Worm (Caenorhabditis elegans): ENCODE results near the gene max-1.

Gene max-1

ce11 chrV:13085917-13086552 lies 34.0 kb downstream of the max-1 start (continued):
- no peak for TF ChIP-seq snpc-1.3 (tag; optimal IDR thresholded peaks at IDR 0.05; ENCODE audit: insufficient read depth)
- no peak for TF ChIP-seq madf-8 (GFP tag; conservative IDR thresholded peaks at IDR 0.05)
- no peak for TF ChIP-seq T26A5.8 (tag; optimal IDR thresholded peaks at IDR 0.05)
- TF ChIP-seq K11D2.4 (GFP tag; IDR thresholded peaks at IDR 0.05), result peak; percentile 25; the same call in 1 of the 2 replicates
- no peak for TF ChIP-seq Y53F4B.3 (GFP tag; IDR thresholded peaks at IDR 0.05)
- TF ChIP-seq mxl-1 (tag; optimal IDR thresholded peaks at IDR 0.05), result no peak
- TF ChIP-seq madf-3 (GFP tag; IDR thresholded peaks at IDR 0.05), result no peak
- no peak for TF ChIP-seq F37B4.10 (GFP tag; IDR thresholded peaks at IDR 0.05)
- TF ChIP-seq Y56A3A.18 (GFP tag; IDR thresholded peaks at IDR 0.05), result no peak
- TF ChIP-seq unc-130 (GFP tag; optimal IDR thresholded peaks at IDR 0.05), result no peak
- no peak for TF ChIP-seq attf-3 (GFP tag; conservative IDR thresholded peaks at IDR 0.05)
- no peak for TF ChIP-seq nfya-1 (tag; optimal IDR thresholded peaks at IDR 0.05; ENCODE audit: borderline replicate concordance, insufficient read depth)
- TF ChIP-seq pha-4 (tag; optimal IDR thresholded peaks at IDR 0.05), result no peak
- no peak for TF ChIP-seq nfyb-1 (GFP tag; IDR thresholded peaks at IDR 0.05)
- TF ChIP-seq ztf-28 (GFP tag; IDR thresholded peaks at IDR 0.05), result no peak
- no peak for TF ChIP-seq ztf-3 (GFP tag; optimal IDR thresholded peaks at IDR 0.05)

- TF ChIP-seq somi-1 (GFP tag; optimal IDR thresholded peaks at IDR 0.05), result peak; percentile 3
- no peak for TF ChIP-seq egl-18 (GFP tag; IDR thresholded peaks at IDR 0.05)
- TF ChIP-seq sptf-2 (GFP tag; optimal IDR thresholded peaks at IDR 0.05), result no peak
- TF ChIP-seq tbx-9 (tag; optimal IDR thresholded peaks at IDR 0.05; ENCODE audit: borderline replicate concordance), result no peak
- TF ChIP-seq Y67H2A.10 (GFP tag; conservative IDR thresholded peaks at IDR 0.05), result no peak
- TF ChIP-seq F52B5.7 (tag; optimal IDR thresholded peaks at IDR 0.05), result no peak
- no peak for TF ChIP-seq ztf-3 (GFP tag; optimal IDR thresholded peaks at IDR 0.05)
- TF ChIP-seq C06A6.2 (GFP tag; conservative IDR thresholded peaks at IDR 0.05), result no peak
- no peak for TF ChIP-seq lin-40 (tag; optimal IDR thresholded peaks at IDR 0.05)
- TF ChIP-seq egl-44 (GFP tag; IDR thresholded peaks at IDR 0.05), result no peak
- TF ChIP-seq nfyb-1 (GFP tag; IDR thresholded peaks at IDR 0.05), result no peak
- TF ChIP-seq dox-1 (GFP tag; IDR thresholded peaks at IDR 0.05), result no peak
- no peak for TF ChIP-seq zim-3 (tag; optimal IDR thresholded peaks at IDR 0.05)
- no peak for TF ChIP-seq K12H6.12 (tag; optimal IDR thresholded peaks at IDR 0.05)
- TF ChIP-seq hmg-1.2 (GFP tag; IDR thresholded peaks at IDR 0.05), result no peak
- TF ChIP-seq mcd-1 (GFP tag; IDR thresholded peaks at IDR 0.05), result no peak
- no peak for TF ChIP-seq unc-130 (GFP tag; optimal IDR thresholded peaks at IDR 0.05)
- peak; percentile 78 for TF ChIP-seq nhr-80 (tag; optimal IDR thresholded peaks at IDR 0.05)
- TF ChIP-seq ccch-3 (GFP tag; optimal IDR thresholded peaks at IDR 0.05), result no peak
- TF ChIP-seq ceh-27 (GFP tag; optimal IDR thresholded peaks at IDR 0.05), result no peak
- no peak for TF ChIP-seq lsy-27 (tag; optimal IDR thresholded peaks at IDR 0.05; ENCODE audit: borderline replicate concordance, insufficient read depth)
- no peak for TF ChIP-seq ceh-79 (tag; optimal IDR thresholded peaks at IDR 0.05)
- no peak for TF ChIP-seq unc-62 (GFP tag; optimal IDR thresholded peaks at IDR 0.05)
- TF ChIP-seq ZK185.1 (tag; optimal IDR thresholded peaks at IDR 0.05; ENCODE audit: poor library complexity, severe bottlenecking), result no peak
- TF ChIP-seq akir-1 (GFP tag; optimal IDR thresholded peaks at IDR 0.05), result no peak
- TF ChIP-seq pbrm-1 (GFP tag; IDR thresholded peaks at IDR 0.05), result no peak
- no peak for TF ChIP-seq aptf-2 (GFP tag; conservative IDR thresholded peaks at IDR 0.05)
- no peak for TF ChIP-seq hlh-26 (GFP tag; conservative IDR thresholded peaks at IDR 0.05)
- no peak for TF ChIP-seq lag-1 (GFP tag; IDR thresholded peaks at IDR 0.05)
- no peak for TF ChIP-seq rpc-1 (optimal IDR thresholded peaks at IDR 0.05)
- TF ChIP-seq rpc-1 (tag; optimal IDR thresholded peaks at IDR 0.05), result no peak
- no peak for TF ChIP-seq lin-54 (GFP tag; optimal IDR thresholded peaks at IDR 0.05)
- no peak for TF ChIP-seq T26A5.8 (tag; optimal IDR thresholded peaks at IDR 0.05)
- TF ChIP-seq nhr-120 (GFP tag; IDR thresholded peaks at IDR 0.05), result no peak
- no peak for TF ChIP-seq Y79H2A.3 (GFP tag; conservative IDR thresholded peaks at IDR 0.05)
- no peak for TF ChIP-seq madf-10 (tag; optimal IDR thresholded peaks at IDR 0.05)
These were observed 34.8 kb downstream of the max-1 start for ce11 chrV:13085227-13085640.

All from whole organism, young adult.